Worm (Caenorhabditis elegans) whole organism, late embryonic: ENCODE measurements around the gene H38K22.6.

Experiments used
- K02D7.2 ChIP-seq: sonication (generic microtip); optimal IDR thresholded peaks from 2 replicates; lab custom pipeline; 2017; ENCODE audit warnings: mild to moderate bottlenecking, missing genetic modification characterization, missing compliant biosample characterization
- T23F11.4 ChIP-seq: fragments of 200-800 bp; sonication (Bioruptor generic); optimal IDR thresholded peaks from 2 replicates; lab custom pipeline; 2018; ENCODE audit warnings: mild to moderate bottlenecking, missing genetic modification characterization, missing compliant biosample characterization
- Y22D7AL.16 ChIP-seq: sonication (generic microtip); optimal IDR thresholded peaks from 2 replicates; lab custom pipeline; 2016; ENCODE audit warnings: missing genetic modification characterization, missing compliant biosample characterization
- ahr-1 ChIP-seq: sonication (generic microtip); optimal IDR thresholded peaks from 2 replicates; lab custom pipeline; 2016; ENCODE audit warnings: missing genetic modification characterization, missing compliant biosample characterization
- ceh-14 ChIP-seq: sonication (generic microtip); optimal IDR thresholded peaks from 2 replicates; lab custom pipeline; 2016; ENCODE audit warnings: missing genotype, missing genetic modification characterization, missing compliant biosample characterization
- ceh-18 ChIP-seq: sonication (generic microtip); optimal IDR thresholded peaks from 2 replicates; lab custom pipeline; 2016; ENCODE audit warnings: missing genetic modification characterization, missing compliant biosample characterization
- ceh-34 ChIP-seq: sonication (generic microtip); optimal IDR thresholded peaks from 2 replicates; lab custom pipeline; 2016; ENCODE audit warnings: mild to moderate bottlenecking, missing genetic modification characterization, missing compliant biosample characterization
- ceh-45 ChIP-seq: fragments of 200-800 bp; sonication (Bioruptor generic); IDR thresholded peaks from 2 replicates; pipeline ENCODE4 v1.3.6; 2022; ENCODE audit warnings: missing genetic modification reagents, missing genetic modification characterization, missing compliant biosample characterization
- ceh-6 ChIP-seq: fragments of 200-800 bp; sonication (Bioruptor generic); optimal IDR thresholded peaks from 2 replicates; lab custom pipeline; 2018; ENCODE audit warnings: mild to moderate bottlenecking, missing genetic modification characterization, missing compliant biosample characterization
- ceh-9 ChIP-seq: sonication (generic microtip); optimal IDR thresholded peaks from 2 replicates; lab custom pipeline; 2016; ENCODE audit warnings: mild to moderate bottlenecking, missing genetic modification characterization, inconsistent platforms, missing compliant biosample characterization
- che-1 ChIP-seq: sonication (generic microtip); optimal IDR thresholded peaks from 2 replicates; lab custom pipeline; 2016; ENCODE audit warnings: mild to moderate bottlenecking, missing genetic modification characterization, missing compliant biosample characterization
- dmd-4 ChIP-seq: sonication (generic microtip); optimal IDR thresholded peaks from 2 replicates; lab custom pipeline; 2016; ENCODE audit warnings: borderline replicate concordance, missing genetic modification characterization, missing compliant biosample characterization
- dve-1 ChIP-seq: sonication (generic microtip); optimal IDR thresholded peaks from 2 replicates; lab custom pipeline; 2017; ENCODE audit warnings: antibody characterized with exemption, mild to moderate bottlenecking, missing genetic modification characterization, missing compliant biosample characterization
- elt-2 ChIP-seq: sonication (generic microtip); optimal IDR thresholded peaks from 2 replicates; lab custom pipeline; 2016; ENCODE audit warnings: missing genetic modification reagents, missing genetic modification characterization, missing compliant biosample characterization
- gmeb-2 ChIP-seq: sonication (generic microtip); optimal IDR thresholded peaks from 2 replicates; lab custom pipeline; 2016; ENCODE audit warnings: missing genetic modification characterization, inconsistent platforms, missing compliant biosample characterization
- hlh-30 ChIP-seq: sonication (generic microtip); optimal IDR thresholded peaks from 2 replicates; lab custom pipeline; 2017; ENCODE audit warnings: antibody characterized with exemption, missing genetic modification characterization, missing compliant biosample characterization; ENCODE audit not compliant: insufficient read depth
- hlh-6 ChIP-seq: sonication (generic microtip); optimal IDR thresholded peaks from 2 replicates; lab custom pipeline; 2016; ENCODE audit warnings: missing genotype, missing genetic modification characterization, missing compliant biosample characterization
- lim-6 ChIP-seq: sonication (generic microtip); optimal IDR thresholded peaks from 2 replicates; lab custom pipeline; 2016; ENCODE audit warnings: missing genetic modification characterization, missing compliant biosample characterization
- lin-11 ChIP-seq: fragments of 200-800 bp; sonication (Bioruptor generic); optimal IDR thresholded peaks from 2 replicates; lab custom pipeline; 2018; ENCODE audit warnings: mild to moderate bottlenecking, missing genetic modification characterization, missing compliant biosample characterization
- madf-2 ChIP-seq: sonication (generic microtip); optimal IDR thresholded peaks from 2 replicates; lab custom pipeline; 2017; ENCODE audit warnings: missing genetic modification characterization, missing compliant biosample characterization
- mec-3 ChIP-seq: sonication (generic microtip); optimal IDR thresholded peaks from 2 replicates; lab custom pipeline; 2016; ENCODE audit warnings: borderline replicate concordance, missing genetic modification characterization, missing compliant biosample characterization
- nfya-1 ChIP-seq: sonication (generic microtip); optimal IDR thresholded peaks from 2 replicates; lab custom pipeline; 2017; ENCODE audit warnings: missing genetic modification characterization, mild to moderate bottlenecking, missing compliant biosample characterization, antibody characterized with exemption, moderate library complexity
- nhr-11 ChIP-seq: fragments of 150-350 bp; optimal IDR thresholded peaks from 2 replicates; lab custom pipeline; 2014; ENCODE audit warnings: missing biosample characterization, missing genetic modification characterization
- nhr-232 ChIP-seq: sonication (generic microtip); optimal IDR thresholded peaks from 2 replicates; lab custom pipeline; 2016; ENCODE audit warnings: missing genetic modification characterization, missing compliant biosample characterization
- odd-2 ChIP-seq: sonication (generic microtip); optimal IDR thresholded peaks from 2 replicates; lab custom pipeline; 2017; ENCODE audit warnings: antibody characterized with exemption, mild to moderate bottlenecking, missing genetic modification characterization, missing compliant biosample characterization
- pag-3 ChIP-seq: sonication (generic microtip); optimal IDR thresholded peaks from 2 replicates; lab custom pipeline; 2016; ENCODE audit warnings: missing compliant biosample characterization, missing genetic modification characterization, borderline replicate concordance
- pat-9 ChIP-seq: fragments of 200-800 bp; sonication (Bioruptor generic); optimal IDR thresholded peaks from 2 replicates; lab custom pipeline; 2018; ENCODE audit warnings: mild to moderate bottlenecking, missing genetic modification characterization, moderate library complexity, missing compliant biosample characterization
- pax-1 ChIP-seq: fragments of 150-350 bp; optimal IDR thresholded peaks from 2 replicates; lab custom pipeline; 2014; ENCODE audit warnings: missing biosample characterization, missing genetic modification characterization
- pha-2 ChIP-seq: sonication (generic microtip); optimal IDR thresholded peaks from 2 replicates; lab custom pipeline; 2017; ENCODE audit warnings: mild to moderate bottlenecking, missing genetic modification characterization, missing compliant biosample characterization
- pha-4 ChIP-seq: fragments of 150-350 bp; optimal IDR thresholded peaks from 2 replicates; lab custom pipeline; 2018; ENCODE audit warnings: missing biosample characterization, missing genetic modification reagents, missing genetic modification characterization
- pqm-1 ChIP-seq: sonication (generic microtip); optimal IDR thresholded peaks from 2 replicates; lab custom pipeline; 2016; ENCODE audit warnings: missing genetic modification characterization, missing compliant biosample characterization
- pros-1 ChIP-seq: fragments of 150-350 bp; optimal IDR thresholded peaks from 2 replicates; lab custom pipeline; 2014; ENCODE audit warnings: missing biosample characterization, missing genetic modification reagents, missing genetic modification characterization
- ref-2 ChIP-seq: sonication (generic microtip); optimal IDR thresholded peaks from 2 replicates; lab custom pipeline; 2016; ENCODE audit warnings: missing genetic modification characterization, missing compliant biosample characterization
- rnt-1 ChIP-seq: sonication (generic microtip); optimal IDR thresholded peaks from 2 replicates; lab custom pipeline; 2016; ENCODE audit warnings: missing genetic modification characterization, missing compliant biosample characterization
- sdc-2 ChIP-seq: sonication (generic microtip); optimal IDR thresholded peaks from 2 replicates; lab custom pipeline; 2016; ENCODE audit warnings: missing genotype, missing genetic modification characterization, missing compliant biosample characterization
- syd-9 ChIP-seq: sonication (generic microtip); optimal IDR thresholded peaks from 2 replicates; lab custom pipeline; 2016; ENCODE audit warnings: mild to moderate bottlenecking, missing genetic modification characterization, moderate library complexity, missing compliant biosample characterization
- tbx-2 ChIP-seq: sonication (generic microtip); optimal IDR thresholded peaks from 2 replicates; lab custom pipeline; 2016; ENCODE audit warnings: missing genetic modification characterization, missing compliant biosample characterization
- ttx-3 ChIP-seq: sonication (generic microtip); optimal IDR thresholded peaks from 2 replicates; lab custom pipeline; 2016; ENCODE audit warnings: missing genetic modification reagents, missing genetic modification characterization, missing compliant biosample characterization
- unc-3 ChIP-seq, 2 experiments: fragments of 200-800 bp in 1 of 2; sonication (Bioruptor generic) in 1 of 2; sonication (generic microtip) in 1 of 2; conservative IDR thresholded peaks in 1 of 2; optimal IDR thresholded peaks in 1 of 2; 2 replicates each; pipeline versions ENCODE4 v1.3.6 to Lab custom; 2016 to 2022; ENCODE audit warnings: missing compliant biosample characterization in 2 of 2, missing genetic modification characterization in 2 of 2, missing genetic modification reagents in 1 of 2
- unc-55 ChIP-seq: sonication (generic microtip); optimal IDR thresholded peaks from 2 replicates; lab custom pipeline; 2017; ENCODE audit warnings: missing biosample characterization, missing genetic modification reagents, missing genetic modification characterization
- unc-86 ChIP-seq: sonication (generic microtip); optimal IDR thresholded peaks from 2 replicates; lab custom pipeline; 2016; ENCODE audit warnings: missing genetic modification characterization, missing compliant biosample characterization

The H38K22.6 gene

ce11 chrIII:4359900-4360299 is 39.7 kb downstream of the H38K22.6 start:
- TF ChIP-seq unc-55 (peak; percentile 33), rnt-1 (tag; lab: Kevin White, UChicago) (no peak)
- TF ChIP-seq, all 69 proteins: peak for 1

ce11 chrIII:4362332-4362731 is 42.1 kb downstream of the H38K22.6 start:
- no peak for TF ChIP-seq pqm-1
- peak; percentile 29 for TF ChIP-seq ref-2 (tag; lab: Kevin White, UChicago)

ce11 chrIII:4364974-4365373 is 44.8 kb downstream of the H38K22.6 start, which contains the start of gene ckb-1:
Gene ckb-1 (plus strand): TSS chrIII:4365274.
- TF ChIP-seq sdc-2 (tag; lab: Kevin White, UChicago) (no peak), pha-2 (tag; lab: Kevin White, UChicago) (no peak), tbx-2 (tag; lab: Kevin White, UChicago) (no peak), pros-1 (tag; lab: Kevin White, UChicago) (no peak), pax-1 (tag; lab: Kevin White, UChicago) (no peak), ceh-6 (GFP tag; lab: Kevin White, UChicago) (no peak), odd-2 (tag; lab: Kevin White, UChicago) (no peak), ceh-9 (tag; lab: Kevin White, UChicago) (no peak), ceh-14 (tag; lab: Kevin White, UChicago) (no peak), dmd-4 (tag; lab: Kevin White, UChicago) (no peak), ref-2 (tag; lab: Kevin White, UChicago) (no peak), mec-3 (no peak), nhr-11 (tag; lab: Kevin White, UChicago) (no peak), nhr-232 (tag; lab: Kevin White, UChicago) (no peak), gmeb-2 (no peak), pag-3 (tag; lab: Kevin White, UChicago) (no peak), lin-11 (no peak), unc-3 (GFP tag; conservative IDR thresholded peaks at IDR 0.05; lab: Robert Waterston, UW) (no peak), unc-3 (tag; optimal IDR thresholded peaks at IDR 0.05; lab: Kevin White, UChicago) (no peak)

ce11 chrIII:4367649-4368048 is 47.4 kb downstream of the H38K22.6 start, which contains the start of gene ckb-2:
Gene ckb-2 (plus strand): TSS chrIII:4367949.
- no peak for TF ChIP-seq hlh-30 (tag; lab: Kevin White, UChicago)
- no peak for TF ChIP-seq ceh-45
- no peak for TF ChIP-seq pag-3 (tag; lab: Kevin White, UChicago)
- TF ChIP-seq ceh-34 (tag; lab: Kevin White, UChicago): no peak
- no peak for TF ChIP-seq pqm-1
- TF ChIP-seq ceh-9 (tag; lab: Kevin White, UChicago): no peak
- no peak for TF ChIP-seq Y22D7AL.16 (tag; lab: Kevin White, UChicago)
- no peak for TF ChIP-seq pha-4
- no peak for TF ChIP-seq T23F11.4 (GFP tag; lab: Kevin White, UChicago)
- TF ChIP-seq lim-6 (tag; lab: Kevin White, UChicago): no peak
- TF ChIP-seq odd-2 (tag; lab: Kevin White, UChicago): no peak
- no peak for TF ChIP-seq ceh-14 (tag; lab: Kevin White, UChicago)
- TF ChIP-seq nhr-11 (tag; lab: Kevin White, UChicago): no peak
- TF ChIP-seq pros-1 (tag; lab: Kevin White, UChicago): no peak
- no peak for TF ChIP-seq syd-9 (tag; lab: Kevin White, UChicago)

ce11 chrIII:4369381-4369809 is 49.2 kb downstream of the H38K22.6 start:
- TF ChIP-seq che-1 (tag; lab: Kevin White, UChicago) (peak; percentile 68), gmeb-2 (peak; percentile 52), ahr-1 (tag; lab: Kevin White, UChicago) (peak; percentile 35), K02D7.2 (tag; lab: Kevin White, UChicago) (peak; percentile 44), madf-2 (tag; lab: Kevin White, UChicago) (peak; percentile 32), dve-1 (tag; lab: Kevin White, UChicago) (peak; percentile 18), sdc-2 (tag; lab: Kevin White, UChicago) (peak; percentile 56), pat-9 (peak; percentile 56), hlh-6 (tag; lab: Kevin White, UChicago) (peak; percentile 74), lim-6 (tag; lab: Kevin White, UChicago) (peak; percentile 22), pha-2 (tag; lab: Kevin White, UChicago) (peak; percentile 69), ttx-3 (tag; lab: Kevin White, UChicago) (peak; percentile 61), elt-2 (tag; lab: Kevin White, UChicago) (peak; percentile 76), ceh-45 (peak; percentile 69; the same call in 1 of the 2 replicates), ceh-6 (GFP tag; lab: Kevin White, UChicago) (peak; percentile 58), nhr-232 (tag; lab: Kevin White, UChicago) (peak; percentile 45), nfya-1 (tag; lab: Kevin White, UChicago) (peak; percentile 26), tbx-2 (tag; lab: Kevin White, UChicago) (peak; percentile 61), unc-86 (peak; percentile 33), dmd-4 (tag; lab: Kevin White, UChicago) (peak; percentile 33), ceh-34 (tag; lab: Kevin White, UChicago) (peak; percentile 59), ceh-18 (tag; lab: Kevin White, UChicago) (peak; percentile 69), ceh-14 (tag; lab: Kevin White, UChicago) (peak; percentile 57)
